Worm (Caenorhabditis elegans) whole organism, late embryonic: Measurements from ENCODE around the gene K06H7.7.
A peak's percentile ranks its signal among the peaks of the same experiment; 100 is the strongest.

Experiments
- C08G9.2 ChIP-seq: sonication (generic microtip); optimal IDR thresholded peaks from 2 replicates; lab custom pipeline; 2016; ENCODE audit warnings: mild to moderate bottlenecking, missing genetic modification characterization, moderate library complexity, missing compliant biosample characterization
- C38D4.7 ChIP-seq: fragments of 200-800 bp; sonication (Bioruptor generic); optimal IDR thresholded peaks from 2 replicates; lab custom pipeline; 2018; ENCODE audit warnings: mild to moderate bottlenecking, missing genetic modification characterization, moderate library complexity, missing compliant biosample characterization
- F13H6.1 ChIP-seq: sonication (generic microtip); optimal IDR thresholded peaks from 2 replicates; lab custom pipeline; 2016; ENCODE audit warnings: missing genetic modification characterization, missing compliant biosample characterization
- K09A11.1 ChIP-seq: sonication (generic microtip); optimal IDR thresholded peaks from 2 replicates; lab custom pipeline; 2017; ENCODE audit warnings: antibody characterized with exemption, mild to moderate bottlenecking, missing genetic modification characterization, missing compliant biosample characterization; ENCODE audit not compliant: insufficient read depth
- T23F11.4 ChIP-seq: fragments of 200-800 bp; sonication (Bioruptor generic); optimal IDR thresholded peaks from 2 replicates; lab custom pipeline; 2018; ENCODE audit warnings: mild to moderate bottlenecking, missing genetic modification characterization, missing compliant biosample characterization
- ahr-1 ChIP-seq: sonication (generic microtip); optimal IDR thresholded peaks from 2 replicates; lab custom pipeline; 2016; ENCODE audit warnings: missing genetic modification characterization, missing compliant biosample characterization
- ama-1 ChIP-seq: fragments of 150-350 bp; optimal IDR thresholded peaks from 2 replicates; lab custom pipeline; 2014
- ceh-14 ChIP-seq: sonication (generic microtip); optimal IDR thresholded peaks from 2 replicates; lab custom pipeline; 2016; ENCODE audit warnings: missing genotype, missing genetic modification characterization, missing compliant biosample characterization
- ceh-18 ChIP-seq: sonication (generic microtip); optimal IDR thresholded peaks from 2 replicates; lab custom pipeline; 2016; ENCODE audit warnings: missing genetic modification characterization, missing compliant biosample characterization
- ceh-19 ChIP-seq: fragments of 200-800 bp; sonication (Bioruptor generic); optimal IDR thresholded peaks from 2 replicates; lab custom pipeline; 2018; ENCODE audit warnings: mild to moderate bottlenecking, missing genetic modification characterization, missing compliant biosample characterization
- ceh-2 ChIP-seq: sonication (generic microtip); optimal IDR thresholded peaks from 2 replicates; lab custom pipeline; 2016; ENCODE audit warnings: missing genotype, missing genetic modification characterization, missing compliant biosample characterization
- ceh-31 ChIP-seq: sonication (generic microtip); optimal IDR thresholded peaks from 2 replicates; lab custom pipeline; 2016; ENCODE audit warnings: missing genetic modification characterization, missing compliant biosample characterization
- ceh-34 ChIP-seq: sonication (generic microtip); optimal IDR thresholded peaks from 2 replicates; lab custom pipeline; 2016; ENCODE audit warnings: mild to moderate bottlenecking, missing genetic modification characterization, missing compliant biosample characterization
- ceh-45 ChIP-seq: fragments of 200-800 bp; sonication (Bioruptor generic); IDR thresholded peaks from 2 replicates; pipeline ENCODE4 v1.3.6; 2022; ENCODE audit warnings: missing genetic modification reagents, missing genetic modification characterization, missing compliant biosample characterization
- ceh-6 ChIP-seq: fragments of 200-800 bp; sonication (Bioruptor generic); optimal IDR thresholded peaks from 2 replicates; lab custom pipeline; 2018; ENCODE audit warnings: mild to moderate bottlenecking, missing genetic modification characterization, missing compliant biosample characterization
- ceh-9 ChIP-seq: sonication (generic microtip); optimal IDR thresholded peaks from 2 replicates; lab custom pipeline; 2016; ENCODE audit warnings: mild to moderate bottlenecking, missing genetic modification characterization, inconsistent platforms, missing compliant biosample characterization
- dmd-4 ChIP-seq: sonication (generic microtip); optimal IDR thresholded peaks from 2 replicates; lab custom pipeline; 2016; ENCODE audit warnings: borderline replicate concordance, missing genetic modification characterization, missing compliant biosample characterization
- elt-2 ChIP-seq: sonication (generic microtip); optimal IDR thresholded peaks from 2 replicates; lab custom pipeline; 2016; ENCODE audit warnings: missing genetic modification reagents, missing genetic modification characterization, missing compliant biosample characterization
- elt-4 ChIP-seq: sonication (generic microtip); optimal IDR thresholded peaks from 2 replicates; lab custom pipeline; 2016; ENCODE audit warnings: missing genetic modification characterization, missing compliant biosample characterization
- ets-4 ChIP-seq: sonication (generic microtip); optimal IDR thresholded peaks from 2 replicates; lab custom pipeline; 2016; ENCODE audit warnings: missing genetic modification characterization, missing compliant biosample characterization
- eyg-1 ChIP-seq: sonication (generic microtip); optimal IDR thresholded peaks from 2 replicates; lab custom pipeline; 2016; ENCODE audit warnings: missing genotype, missing genetic modification characterization, missing compliant biosample characterization
- fkh-10 ChIP-seq: fragments of 150-350 bp; optimal IDR thresholded peaks from 2 replicates; lab custom pipeline; 2014; ENCODE audit warnings: missing biosample characterization, missing genetic modification reagents, missing genetic modification characterization
- gmeb-2 ChIP-seq: sonication (generic microtip); optimal IDR thresholded peaks from 2 replicates; lab custom pipeline; 2016; ENCODE audit warnings: missing genetic modification characterization, inconsistent platforms, missing compliant biosample characterization
- hlh-13 ChIP-seq: fragments of 200-800 bp; sonication (Bioruptor generic); optimal IDR thresholded peaks from 2 replicates; lab custom pipeline; 2018; ENCODE audit warnings: mild to moderate bottlenecking, missing genetic modification characterization, missing compliant biosample characterization
- hlh-30 ChIP-seq: sonication (generic microtip); optimal IDR thresholded peaks from 2 replicates; lab custom pipeline; 2017; ENCODE audit warnings: antibody characterized with exemption, missing genetic modification characterization, missing compliant biosample characterization; ENCODE audit not compliant: insufficient read depth
- hlh-6 ChIP-seq: sonication (generic microtip); optimal IDR thresholded peaks from 2 replicates; lab custom pipeline; 2016; ENCODE audit warnings: missing genotype, missing genetic modification characterization, missing compliant biosample characterization
- hlh-8 ChIP-seq: sonication (generic microtip); optimal IDR thresholded peaks from 2 replicates; lab custom pipeline; 2016; ENCODE audit warnings: missing genotype, missing genetic modification characterization, missing compliant biosample characterization
- lim-6 ChIP-seq: sonication (generic microtip); optimal IDR thresholded peaks from 2 replicates; lab custom pipeline; 2016; ENCODE audit warnings: missing genetic modification characterization, missing compliant biosample characterization
- madf-2 ChIP-seq: sonication (generic microtip); optimal IDR thresholded peaks from 2 replicates; lab custom pipeline; 2017; ENCODE audit warnings: missing genetic modification characterization, missing compliant biosample characterization
- nfya-1 ChIP-seq: sonication (generic microtip); optimal IDR thresholded peaks from 2 replicates; lab custom pipeline; 2017; ENCODE audit warnings: missing genetic modification characterization, mild to moderate bottlenecking, missing compliant biosample characterization, antibody characterized with exemption, moderate library complexity
- nhr-11 ChIP-seq: fragments of 150-350 bp; optimal IDR thresholded peaks from 2 replicates; lab custom pipeline; 2014; ENCODE audit warnings: missing biosample characterization, missing genetic modification characterization
- nhr-232 ChIP-seq: sonication (generic microtip); optimal IDR thresholded peaks from 2 replicates; lab custom pipeline; 2016; ENCODE audit warnings: missing genetic modification characterization, missing compliant biosample characterization
- npax-4 ChIP-seq: sonication (generic microtip); optimal IDR thresholded peaks from 2 replicates; lab custom pipeline; 2016; ENCODE audit warnings: missing genetic modification characterization, missing compliant biosample characterization
- odd-2 ChIP-seq: sonication (generic microtip); optimal IDR thresholded peaks from 2 replicates; lab custom pipeline; 2017; ENCODE audit warnings: antibody characterized with exemption, mild to moderate bottlenecking, missing genetic modification characterization, missing compliant biosample characterization
- pag-3 ChIP-seq: sonication (generic microtip); optimal IDR thresholded peaks from 2 replicates; lab custom pipeline; 2016; ENCODE audit warnings: missing compliant biosample characterization, missing genetic modification characterization, borderline replicate concordance
- pat-9 ChIP-seq: fragments of 200-800 bp; sonication (Bioruptor generic); optimal IDR thresholded peaks from 2 replicates; lab custom pipeline; 2018; ENCODE audit warnings: mild to moderate bottlenecking, missing genetic modification characterization, moderate library complexity, missing compliant biosample characterization
- pax-1 ChIP-seq: fragments of 150-350 bp; optimal IDR thresholded peaks from 2 replicates; lab custom pipeline; 2014; ENCODE audit warnings: missing biosample characterization, missing genetic modification characterization
- pha-2 ChIP-seq: sonication (generic microtip); optimal IDR thresholded peaks from 2 replicates; lab custom pipeline; 2017; ENCODE audit warnings: mild to moderate bottlenecking, missing genetic modification characterization, missing compliant biosample characterization
- pha-4 ChIP-seq: fragments of 150-350 bp; optimal IDR thresholded peaks from 2 replicates; lab custom pipeline; 2018; ENCODE audit warnings: missing biosample characterization, missing genetic modification reagents, missing genetic modification characterization
- pqm-1 ChIP-seq: sonication (generic microtip); optimal IDR thresholded peaks from 2 replicates; lab custom pipeline; 2016; ENCODE audit warnings: missing genetic modification characterization, missing compliant biosample characterization
- pros-1 ChIP-seq: fragments of 150-350 bp; optimal IDR thresholded peaks from 2 replicates; lab custom pipeline; 2014; ENCODE audit warnings: missing biosample characterization, missing genetic modification reagents, missing genetic modification characterization
- ref-2 ChIP-seq: sonication (generic microtip); optimal IDR thresholded peaks from 2 replicates; lab custom pipeline; 2016; ENCODE audit warnings: missing genetic modification characterization, missing compliant biosample characterization
- sox-2 ChIP-seq: fragments of 200-800 bp; sonication (Bioruptor generic); IDR thresholded peaks from 2 replicates; pipeline ENCODE4 v1.3.6; 2022; ENCODE audit warnings: missing genetic modification reagents, missing genetic modification characterization, missing compliant biosample characterization
- sox-4 ChIP-seq: sonication (generic microtip); optimal IDR thresholded peaks from 2 replicates; lab custom pipeline; 2017; ENCODE audit warnings: mild to moderate bottlenecking, missing genetic modification characterization, inconsistent platforms, missing compliant biosample characterization
- tbx-7 ChIP-seq: sonication (generic microtip); optimal IDR thresholded peaks from 2 replicates; lab custom pipeline; 2016; ENCODE audit warnings: missing genotype, missing genetic modification characterization, missing compliant biosample characterization
- ttx-3 ChIP-seq: sonication (generic microtip); optimal IDR thresholded peaks from 2 replicates; lab custom pipeline; 2016; ENCODE audit warnings: missing genetic modification reagents, missing genetic modification characterization, missing compliant biosample characterization
- unc-3 ChIP-seq, 2 experiments: fragments of 200-800 bp in 1 of 2; sonication (Bioruptor generic) in 1 of 2; sonication (generic microtip) in 1 of 2; conservative IDR thresholded peaks in 1 of 2; optimal IDR thresholded peaks in 1 of 2; 2 replicates each; pipeline versions ENCODE4 v1.3.6 to Lab custom; 2016 to 2022; ENCODE audit warnings: missing compliant biosample characterization in 2 of 2, missing genetic modification characterization in 2 of 2, missing genetic modification reagents in 1 of 2
- unc-42 ChIP-seq: sonication (generic microtip); optimal IDR thresholded peaks from 2 replicates; lab custom pipeline; 2016; ENCODE audit warnings: missing genotype, missing genetic modification characterization, missing compliant biosample characterization
- unc-55 ChIP-seq: sonication (generic microtip); optimal IDR thresholded peaks from 2 replicates; lab custom pipeline; 2017; ENCODE audit warnings: missing biosample characterization, missing genetic modification reagents, missing genetic modification characterization
- ztf-16 ChIP-seq: sonication (generic microtip); optimal IDR thresholded peaks from 2 replicates; lab custom pipeline; 2017; ENCODE audit warnings: missing genetic modification characterization, missing compliant biosample characterization

K06H7.7 gene

DNA sequence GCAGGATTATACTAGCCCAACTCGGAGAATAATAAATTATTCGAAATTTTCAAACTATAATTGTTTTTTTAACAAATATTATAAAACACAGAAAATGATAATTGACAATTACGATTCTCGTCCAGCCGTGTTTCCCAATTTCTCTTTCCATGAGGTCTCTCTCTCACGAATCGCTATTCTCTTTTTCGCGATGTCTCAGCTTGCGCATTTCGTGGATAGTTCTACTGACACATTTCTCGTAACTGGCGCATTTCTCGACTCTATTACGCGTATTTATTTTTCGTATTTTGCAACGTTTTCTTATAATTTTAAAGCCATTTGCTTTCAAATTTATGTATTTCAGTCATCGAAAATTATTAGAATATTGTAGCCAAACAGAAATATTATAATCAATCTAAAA, 41.5 kb downstream of the K06H7.7 start (continued):
- TF ChIP-seq T23F11.4 (GFP tag; lab: Kevin White, UChicago) (peak; percentile 99), hlh-30 (tag; lab: Kevin White, UChicago) (peak; percentile 76), gmeb-2 (tag; lab: Kevin White, UChicago) (peak; percentile 99), lim-6 (tag; lab: Kevin White, UChicago) (peak; percentile 100), ceh-34 (tag; lab: Kevin White, UChicago) (peak; percentile 100), K09A11.1 (peak; percentile 88), ceh-9 (tag; lab: Kevin White, UChicago) (peak; percentile 91), dmd-4 (tag; lab: Kevin White, UChicago) (peak; percentile 100), pha-2 (tag; lab: Kevin White, UChicago) (peak; percentile 98), pqm-1 (tag; lab: Kevin White, UChicago) (peak; percentile 100), nhr-232 (peak; percentile 96), ets-4 (tag; lab: Kevin White, UChicago) (peak; percentile 100), npax-4 (tag; lab: Kevin White, UChicago) (peak; percentile 99), ceh-31 (peak; percentile 100), ref-2 (tag; lab: Kevin White, UChicago) (peak; percentile 100), nfya-1 (peak; percentile 98), C38D4.7 (GFP tag; lab: Kevin White, UChicago) (peak; percentile 98), ceh-45 (GFP tag; lab: Robert Waterston, UW) (peak; percentile 100), unc-55 (GFP tag; lab: Kevin White, UChicago) (peak; percentile 23), ttx-3 (tag; lab: Kevin White, UChicago) (peak; percentile 100), madf-2 (tag; lab: Kevin White, UChicago) (peak; percentile 100), ceh-18 (peak; percentile 100), nhr-11 (tag; lab: Kevin White, UChicago) (no peak), fkh-10 (GFP tag; lab: Kevin White, UChicago) (peak; percentile 42), tbx-7 (tag; lab: Kevin White, UChicago) (peak; percentile 100), ceh-14 (peak; percentile 100), unc-42 (tag; lab: Kevin White, UChicago) (peak; percentile 100), ama-1 (lab: Kevin White, UChicago) (no peak), pha-4 (tag; lab: Kevin White, UChicago) (no peak), elt-4 (tag; lab: Kevin White, UChicago) (peak; percentile 100), eyg-1 (tag; lab: Kevin White, UChicago) (peak; percentile 100), elt-2 (tag; lab: Kevin White, UChicago) (peak; percentile 100), sox-4 (peak; percentile 99), pat-9 (tag; lab: Kevin White, UChicago) (peak; percentile 99), pros-1 (tag; lab: Kevin White, UChicago) (peak; percentile 53), hlh-8 (tag; lab: Kevin White, UChicago) (peak; percentile 100), ceh-19 (GFP tag; lab: Kevin White, UChicago) (peak; percentile 100), F13H6.1 (peak; percentile 100), sox-2 (GFP tag; lab: Robert Waterston, UW) (peak; percentile 97), hlh-13 (peak; percentile 99), ztf-16 (tag; lab: Kevin White, UChicago) (peak; percentile 100), odd-2 (tag; lab: Kevin White, UChicago) (no peak)

DNA sequence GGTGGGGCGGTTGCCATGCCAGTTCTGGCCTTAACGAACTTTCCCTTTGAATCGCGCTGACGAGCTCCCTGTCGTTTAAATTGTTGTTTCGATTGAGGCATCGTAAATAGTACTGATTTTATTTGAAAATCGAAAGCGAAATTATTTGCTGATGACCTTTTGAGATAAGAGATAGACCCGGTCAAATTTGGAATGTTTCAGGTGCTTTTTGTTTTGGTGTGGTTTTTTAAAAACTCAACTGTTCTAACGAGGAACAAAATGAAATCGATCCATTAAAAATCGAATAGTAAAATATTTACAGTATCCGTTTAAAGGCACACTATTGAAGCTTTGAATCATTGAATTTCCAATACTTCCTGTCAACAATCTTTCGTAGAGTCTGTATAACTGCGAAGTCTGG, 42.5 kb downstream of the K06H7.7 start, which contains the start of gene K12H4.6:
Gene K12H4.6, minus strand, starts transcription at position 101 of the 400 bp plus-strand sequence.
- TF ChIP-seq odd-2 (tag; lab: Kevin White, UChicago) = no peak
- TF ChIP-seq pax-1 (tag; lab: Kevin White, UChicago) = no peak
- TF ChIP-seq ets-4 (tag; lab: Kevin White, UChicago) = no peak
- TF ChIP-seq hlh-6 (tag; lab: Kevin White, UChicago) = no peak
- no peak for TF ChIP-seq elt-2 (tag; lab: Kevin White, UChicago)
- no peak for TF ChIP-seq C08G9.2 (tag; lab: Kevin White, UChicago)
- TF ChIP-seq pag-3 (tag; lab: Kevin White, UChicago) = no peak
- TF ChIP-seq ceh-14 = no peak
- no peak for TF ChIP-seq ahr-1 (tag; lab: Kevin White, UChicago)
- no peak for TF ChIP-seq hlh-8 (tag; lab: Kevin White, UChicago)
- no peak for TF ChIP-seq ceh-18
- TF ChIP-seq C38D4.7 (GFP tag; lab: Kevin White, UChicago) = no peak
- no peak for TF ChIP-seq eyg-1 (tag; lab: Kevin White, UChicago)
- TF ChIP-seq F13H6.1 = no peak
- TF ChIP-seq gmeb-2 (tag; lab: Kevin White, UChicago) = no peak
- no peak for TF ChIP-seq ceh-6 (GFP tag; lab: Kevin White, UChicago)
- no peak for TF ChIP-seq ceh-2 (tag; lab: Kevin White, UChicago)
- no peak for TF ChIP-seq unc-3 (GFP tag; conservative IDR thresholded peaks at IDR 0.05; lab: Robert Waterston, UW)
- no peak for TF ChIP-seq unc-3 (tag; optimal IDR thresholded peaks at IDR 0.05; lab: Kevin White, UChicago)
- TF ChIP-seq sox-2 (GFP tag; lab: Robert Waterston, UW) = no peak
- TF ChIP-seq pat-9 (tag; lab: Kevin White, UChicago) = no peak
